Worm (Caenorhabditis elegans) whole organism, midembryonic: ENCODE measurements around the gene srh-17.

Experiments used
- klf-2 ChIP-seq: fragments of 200-800 bp; sonication (Bioruptor generic); conservative IDR thresholded peaks from 2 replicates; pipeline ENCODE4 v1.3.6; 2022; ENCODE audit warnings: missing genetic modification reagents, missing genetic modification characterization, missing compliant biosample characterization
- med-1 ChIP-seq: sonication (generic microtip); optimal IDR thresholded peaks from 2 replicates; lab custom pipeline; 2017; ENCODE audit warnings: missing genetic modification characterization, mild to moderate bottlenecking, missing compliant biosample characterization, antibody characterized with exemption, missing genetic modification reagents; ENCODE audit not compliant: insufficient read depth
- ref-1 ChIP-seq: fragments of 200-800 bp; sonication (Bioruptor generic); conservative IDR thresholded peaks from 2 replicates; pipeline ENCODE4 v1.3.6; 2022; ENCODE audit warnings: missing genetic modification reagents, missing genetic modification characterization, missing compliant biosample characterization
- tab-1 ChIP-seq: fragments of 200-800 bp; sonication (Bioruptor generic); IDR thresholded peaks from 2 replicates; pipeline ENCODE4 v1.3.6; 2022; ENCODE audit warnings: missing genetic modification characterization, missing compliant biosample characterization
- ztf-23 ChIP-seq: fragments of 200-800 bp; sonication (Bioruptor generic); IDR thresholded peaks from 2 replicates; pipeline ENCODE4 v1.3.6; 2022; ENCODE audit warnings: missing genetic modification reagents, missing genetic modification characterization, missing compliant biosample characterization
- ztf-29 ChIP-seq: fragments of 200-800 bp; sonication (Bioruptor generic); IDR thresholded peaks from 2 replicates; pipeline ENCODE4 v1.3.6; 2022; ENCODE audit warnings: missing genetic modification reagents, missing genetic modification characterization, missing compliant biosample characterization

- no peak for TF ChIP-seq ztf-23 (GFP tag; lab: Robert Waterston, UW)
- TF ChIP-seq med-1 = no peak
- TF ChIP-seq tab-1 (GFP tag; lab: Robert Waterston, UW) = no peak
- no peak for TF ChIP-seq ref-1 (GFP tag; lab: Robert Waterston, UW)
- TF ChIP-seq ztf-29 = no peak
- TF ChIP-seq klf-2 (GFP tag; lab: Robert Waterston, UW) = no peak
Observed at ce11 chrV:14695713-14696112, 34.6 kb downstream of the srh-17 start.
